Worm (Caenorhabditis elegans): Measurements from ENCODE around the gene nhr-263.

DNA sequence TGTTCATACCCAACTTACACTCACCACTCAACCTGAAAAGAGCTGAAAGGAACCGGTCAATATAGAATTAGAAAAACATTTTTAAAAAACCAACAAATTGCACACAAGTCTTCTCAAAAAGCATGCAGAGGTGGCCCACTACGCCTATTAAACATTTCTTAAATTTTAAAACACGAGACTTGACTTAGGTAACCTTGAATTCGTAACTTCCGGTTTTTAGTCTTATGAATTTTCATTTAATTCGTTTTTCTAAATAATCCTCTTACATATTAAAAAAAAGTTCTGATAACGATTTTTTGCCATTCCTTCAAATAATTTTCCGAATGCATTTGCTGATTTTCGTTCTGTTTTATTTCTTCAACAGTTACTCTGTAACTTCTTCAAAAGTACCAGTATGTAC, 13.8 kb downstream of the nhr-263 start, which contains the start of gene clec-7:
- no peak for TF ChIP-seq gmeb-2 (tag; optimal IDR thresholded peaks at IDR 0.05)
- TF ChIP-seq ama-1 (optimal IDR thresholded peaks at IDR 0.05), result no peak
- no peak for TF ChIP-seq fkh-10 (GFP tag; optimal IDR thresholded peaks at IDR 0.05)
- TF ChIP-seq pqm-1 (tag; optimal IDR thresholded peaks at IDR 0.05), result no peak
- no peak for TF ChIP-seq K09A11.1 (tag; optimal IDR thresholded peaks at IDR 0.05; ENCODE audit: insufficient read depth)
- no peak for TF ChIP-seq elt-2 (tag; optimal IDR thresholded peaks at IDR 0.05)
- no peak for TF ChIP-seq nhr-11 (tag; optimal IDR thresholded peaks at IDR 0.05)
